Worm (Caenorhabditis elegans) whole organism, late embryonic: ENCODE measurements around the gene unc-129.
A peak's percentile ranks its signal among the peaks of the same experiment; 100 is the strongest.

ENCODE experiments used
- C38D4.7 ChIP-seq: fragments of 200-800 bp; sonication (Bioruptor generic); optimal IDR thresholded peaks from 2 replicates; lab custom pipeline; 2018; ENCODE audit warnings: mild to moderate bottlenecking, missing genetic modification characterization, moderate library complexity, missing compliant biosample characterization
- F13H6.1 ChIP-seq: sonication (generic microtip); optimal IDR thresholded peaks from 2 replicates; lab custom pipeline; 2016; ENCODE audit warnings: missing genetic modification characterization, missing compliant biosample characterization
- K02D7.2 ChIP-seq: sonication (generic microtip); optimal IDR thresholded peaks from 2 replicates; lab custom pipeline; 2017; ENCODE audit warnings: mild to moderate bottlenecking, missing genetic modification characterization, missing compliant biosample characterization
- K09A11.1 ChIP-seq: sonication (generic microtip); optimal IDR thresholded peaks from 2 replicates; lab custom pipeline; 2017; ENCODE audit warnings: antibody characterized with exemption, mild to moderate bottlenecking, missing genetic modification characterization, missing compliant biosample characterization; ENCODE audit not compliant: insufficient read depth
- T23F11.4 ChIP-seq: fragments of 200-800 bp; sonication (Bioruptor generic); optimal IDR thresholded peaks from 2 replicates; lab custom pipeline; 2018; ENCODE audit warnings: mild to moderate bottlenecking, missing genetic modification characterization, missing compliant biosample characterization
- Y22D7AL.16 ChIP-seq: sonication (generic microtip); optimal IDR thresholded peaks from 2 replicates; lab custom pipeline; 2016; ENCODE audit warnings: missing genetic modification characterization, missing compliant biosample characterization
- ahr-1 ChIP-seq: sonication (generic microtip); optimal IDR thresholded peaks from 2 replicates; lab custom pipeline; 2016; ENCODE audit warnings: missing genetic modification characterization, missing compliant biosample characterization
- ceh-14 ChIP-seq: sonication (generic microtip); optimal IDR thresholded peaks from 2 replicates; lab custom pipeline; 2016; ENCODE audit warnings: missing genotype, missing genetic modification characterization, missing compliant biosample characterization
- ceh-19 ChIP-seq: fragments of 200-800 bp; sonication (Bioruptor generic); optimal IDR thresholded peaks from 2 replicates; lab custom pipeline; 2018; ENCODE audit warnings: mild to moderate bottlenecking, missing genetic modification characterization, missing compliant biosample characterization
- ceh-2 ChIP-seq: sonication (generic microtip); optimal IDR thresholded peaks from 2 replicates; lab custom pipeline; 2016; ENCODE audit warnings: missing genotype, missing genetic modification characterization, missing compliant biosample characterization
- ceh-30 ChIP-seq: fragments of 150-350 bp; optimal IDR thresholded peaks from 2 replicates; lab custom pipeline; 2014; ENCODE audit warnings: missing biosample characterization, missing genetic modification characterization
- ceh-31 ChIP-seq: sonication (generic microtip); optimal IDR thresholded peaks from 2 replicates; lab custom pipeline; 2016; ENCODE audit warnings: missing genetic modification characterization, missing compliant biosample characterization
- ceh-6 ChIP-seq: fragments of 200-800 bp; sonication (Bioruptor generic); optimal IDR thresholded peaks from 2 replicates; lab custom pipeline; 2018; ENCODE audit warnings: mild to moderate bottlenecking, missing genetic modification characterization, missing compliant biosample characterization
- ceh-9 ChIP-seq: sonication (generic microtip); optimal IDR thresholded peaks from 2 replicates; lab custom pipeline; 2016; ENCODE audit warnings: mild to moderate bottlenecking, missing genetic modification characterization, inconsistent platforms, missing compliant biosample characterization
- che-1 ChIP-seq: sonication (generic microtip); optimal IDR thresholded peaks from 2 replicates; lab custom pipeline; 2016; ENCODE audit warnings: mild to moderate bottlenecking, missing genetic modification characterization, missing compliant biosample characterization
- dmd-4 ChIP-seq: sonication (generic microtip); optimal IDR thresholded peaks from 2 replicates; lab custom pipeline; 2016; ENCODE audit warnings: borderline replicate concordance, missing genetic modification characterization, missing compliant biosample characterization
- dve-1 ChIP-seq: sonication (generic microtip); optimal IDR thresholded peaks from 2 replicates; lab custom pipeline; 2017; ENCODE audit warnings: antibody characterized with exemption, mild to moderate bottlenecking, missing genetic modification characterization, missing compliant biosample characterization
- elt-2 ChIP-seq: sonication (generic microtip); optimal IDR thresholded peaks from 2 replicates; lab custom pipeline; 2016; ENCODE audit warnings: missing genetic modification reagents, missing genetic modification characterization, missing compliant biosample characterization
- ets-4 ChIP-seq: sonication (generic microtip); optimal IDR thresholded peaks from 2 replicates; lab custom pipeline; 2016; ENCODE audit warnings: missing genetic modification characterization, missing compliant biosample characterization
- fax-1 ChIP-seq: sonication (generic microtip); optimal IDR thresholded peaks from 2 replicates; lab custom pipeline; 2016; ENCODE audit warnings: missing genotype, missing genetic modification characterization, missing compliant biosample characterization
- fkh-10 ChIP-seq: fragments of 150-350 bp; optimal IDR thresholded peaks from 2 replicates; lab custom pipeline; 2014; ENCODE audit warnings: missing biosample characterization, missing genetic modification reagents, missing genetic modification characterization
- hlh-13 ChIP-seq: fragments of 200-800 bp; sonication (Bioruptor generic); optimal IDR thresholded peaks from 2 replicates; lab custom pipeline; 2018; ENCODE audit warnings: mild to moderate bottlenecking, missing genetic modification characterization, missing compliant biosample characterization
- hlh-15 ChIP-seq: sonication (generic microtip); optimal IDR thresholded peaks from 2 replicates; lab custom pipeline; 2016; ENCODE audit warnings: missing genetic modification characterization, missing compliant biosample characterization
- hlh-30 ChIP-seq: sonication (generic microtip); optimal IDR thresholded peaks from 2 replicates; lab custom pipeline; 2017; ENCODE audit warnings: antibody characterized with exemption, missing genetic modification characterization, missing compliant biosample characterization; ENCODE audit not compliant: insufficient read depth
- hlh-6 ChIP-seq: sonication (generic microtip); optimal IDR thresholded peaks from 2 replicates; lab custom pipeline; 2016; ENCODE audit warnings: missing genotype, missing genetic modification characterization, missing compliant biosample characterization
- lim-6 ChIP-seq: sonication (generic microtip); optimal IDR thresholded peaks from 2 replicates; lab custom pipeline; 2016; ENCODE audit warnings: missing genetic modification characterization, missing compliant biosample characterization
- mec-3 ChIP-seq: sonication (generic microtip); optimal IDR thresholded peaks from 2 replicates; lab custom pipeline; 2016; ENCODE audit warnings: borderline replicate concordance, missing genetic modification characterization, missing compliant biosample characterization
- nfya-1 ChIP-seq: sonication (generic microtip); optimal IDR thresholded peaks from 2 replicates; lab custom pipeline; 2017; ENCODE audit warnings: missing genetic modification characterization, mild to moderate bottlenecking, missing compliant biosample characterization, antibody characterized with exemption, moderate library complexity
- npax-4 ChIP-seq: sonication (generic microtip); optimal IDR thresholded peaks from 2 replicates; lab custom pipeline; 2016; ENCODE audit warnings: missing genetic modification characterization, missing compliant biosample characterization
- odd-2 ChIP-seq: sonication (generic microtip); optimal IDR thresholded peaks from 2 replicates; lab custom pipeline; 2017; ENCODE audit warnings: antibody characterized with exemption, mild to moderate bottlenecking, missing genetic modification characterization, missing compliant biosample characterization
- pat-9 ChIP-seq: fragments of 200-800 bp; sonication (Bioruptor generic); optimal IDR thresholded peaks from 2 replicates; lab custom pipeline; 2018; ENCODE audit warnings: mild to moderate bottlenecking, missing genetic modification characterization, moderate library complexity, missing compliant biosample characterization
- pax-1 ChIP-seq: fragments of 150-350 bp; optimal IDR thresholded peaks from 2 replicates; lab custom pipeline; 2014; ENCODE audit warnings: missing biosample characterization, missing genetic modification characterization
- pqm-1 ChIP-seq: sonication (generic microtip); optimal IDR thresholded peaks from 2 replicates; lab custom pipeline; 2016; ENCODE audit warnings: missing genetic modification characterization, missing compliant biosample characterization
- ref-2 ChIP-seq: sonication (generic microtip); optimal IDR thresholded peaks from 2 replicates; lab custom pipeline; 2016; ENCODE audit warnings: missing genetic modification characterization, missing compliant biosample characterization
- sdc-2 ChIP-seq: sonication (generic microtip); optimal IDR thresholded peaks from 2 replicates; lab custom pipeline; 2016; ENCODE audit warnings: missing genotype, missing genetic modification characterization, missing compliant biosample characterization
- sox-4 ChIP-seq: sonication (generic microtip); optimal IDR thresholded peaks from 2 replicates; lab custom pipeline; 2017; ENCODE audit warnings: mild to moderate bottlenecking, missing genetic modification characterization, inconsistent platforms, missing compliant biosample characterization
- syd-9 ChIP-seq: sonication (generic microtip); optimal IDR thresholded peaks from 2 replicates; lab custom pipeline; 2016; ENCODE audit warnings: mild to moderate bottlenecking, missing genetic modification characterization, moderate library complexity, missing compliant biosample characterization
- tbx-2 ChIP-seq: sonication (generic microtip); optimal IDR thresholded peaks from 2 replicates; lab custom pipeline; 2016; ENCODE audit warnings: missing genetic modification characterization, missing compliant biosample characterization
- tbx-7 ChIP-seq: sonication (generic microtip); optimal IDR thresholded peaks from 2 replicates; lab custom pipeline; 2016; ENCODE audit warnings: missing genotype, missing genetic modification characterization, missing compliant biosample characterization
- unc-3 ChIP-seq, 2 experiments: fragments of 200-800 bp in 1 of 2; sonication (Bioruptor generic) in 1 of 2; sonication (generic microtip) in 1 of 2; conservative IDR thresholded peaks in 1 of 2; optimal IDR thresholded peaks in 1 of 2; 2 replicates each; pipeline versions ENCODE4 v1.3.6 to Lab custom; 2016 to 2022; ENCODE audit warnings: missing compliant biosample characterization in 2 of 2, missing genetic modification characterization in 2 of 2, missing genetic modification reagents in 1 of 2
- unc-42 ChIP-seq: sonication (generic microtip); optimal IDR thresholded peaks from 2 replicates; lab custom pipeline; 2016; ENCODE audit warnings: missing genotype, missing genetic modification characterization, missing compliant biosample characterization
- unc-55 ChIP-seq: sonication (generic microtip); optimal IDR thresholded peaks from 2 replicates; lab custom pipeline; 2017; ENCODE audit warnings: missing biosample characterization, missing genetic modification reagents, missing genetic modification characterization
- unc-86 ChIP-seq: sonication (generic microtip); optimal IDR thresholded peaks from 2 replicates; lab custom pipeline; 2016; ENCODE audit warnings: missing genetic modification characterization, missing compliant biosample characterization
- zip-5 ChIP-seq: sonication (generic microtip); optimal IDR thresholded peaks from 2 replicates; lab custom pipeline; 2016; ENCODE audit warnings: missing genetic modification characterization, missing compliant biosample characterization
- ztf-16 ChIP-seq: sonication (generic microtip); optimal IDR thresholded peaks from 2 replicates; lab custom pipeline; 2017; ENCODE audit warnings: missing genetic modification characterization, missing compliant biosample characterization

unc-129 gene

DNA sequence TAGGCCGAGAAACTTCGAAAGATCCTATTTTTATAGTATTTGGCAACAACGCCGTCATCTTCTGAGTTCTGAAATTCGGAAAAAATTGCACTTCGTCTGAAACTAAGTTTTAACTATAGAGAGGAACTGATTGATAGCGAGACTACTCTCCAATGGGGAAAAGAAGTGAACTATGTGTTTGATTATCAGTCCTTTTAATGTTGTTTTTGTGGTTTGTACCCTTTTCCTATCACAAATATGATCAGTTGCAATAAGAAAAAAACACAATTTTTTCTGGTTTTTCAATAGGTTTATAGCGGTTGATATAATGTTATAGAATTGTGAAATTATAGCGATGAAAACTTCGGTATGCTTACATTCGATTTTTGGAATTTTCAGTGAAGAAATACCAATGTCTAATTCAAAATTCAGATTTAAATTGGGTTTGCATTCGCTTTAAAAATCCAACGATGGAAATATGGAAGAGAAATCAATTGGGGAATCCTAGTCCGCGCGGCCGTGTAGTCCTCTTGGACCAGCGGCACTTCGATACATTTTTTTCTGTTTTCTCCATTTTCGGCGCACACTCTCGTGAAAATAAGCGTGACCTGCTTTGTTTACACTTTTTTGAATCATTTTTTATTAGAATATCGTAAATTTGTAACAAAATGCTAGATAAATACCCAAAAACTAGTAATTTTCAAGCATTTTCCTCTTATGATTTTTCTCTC, 31.8 kb downstream of the unc-129 start, which contains the start of gene C53B4.3 (continued):
- no peak for TF ChIP-seq ceh-19 (GFP tag; lab: Kevin White, UChicago)
- no peak for TF ChIP-seq unc-3 (GFP tag; conservative IDR thresholded peaks at IDR 0.05; lab: Robert Waterston, UW)
- TF ChIP-seq unc-3 (tag; optimal IDR thresholded peaks at IDR 0.05; lab: Kevin White, UChicago) = no peak
- TF ChIP-seq unc-55 (GFP tag; lab: Kevin White, UChicago) = no peak
- TF ChIP-seq hlh-6 (tag; lab: Kevin White, UChicago) = no peak
- no peak for TF ChIP-seq elt-2 (tag; lab: Kevin White, UChicago)
- no peak for TF ChIP-seq T23F11.4
- TF ChIP-seq ceh-2 = peak; percentile 94
- peak; percentile 96 for TF ChIP-seq tbx-7 (tag; lab: Kevin White, UChicago)
- peak; percentile 9 for TF ChIP-seq ahr-1 (tag; lab: Kevin White, UChicago)
- TF ChIP-seq Y22D7AL.16 = no peak
- TF ChIP-seq unc-86 (tag; lab: Kevin White, UChicago) = peak; percentile 18
- TF ChIP-seq hlh-15 (tag; lab: Kevin White, UChicago) = no peak
- no peak for TF ChIP-seq C38D4.7 (GFP tag; lab: Kevin White, UChicago)
- no peak for TF ChIP-seq odd-2 (tag; lab: Kevin White, UChicago)
- peak; percentile 14 for TF ChIP-seq unc-42
- TF ChIP-seq ceh-30 (tag; lab: Kevin White, UChicago) = no peak
- peak; percentile 43 for TF ChIP-seq ztf-16 (tag; lab: Kevin White, UChicago)
- peak; percentile 69 for TF ChIP-seq F13H6.1 (tag; lab: Kevin White, UChicago)
- TF ChIP-seq hlh-30 = no peak
- no peak for TF ChIP-seq syd-9
- no peak for TF ChIP-seq nfya-1 (tag; lab: Kevin White, UChicago)
- peak; percentile 57 for TF ChIP-seq sdc-2 (tag; lab: Kevin White, UChicago)
- TF ChIP-seq fax-1 (tag; lab: Kevin White, UChicago) = peak; percentile 41
- TF ChIP-seq ref-2 (tag; lab: Kevin White, UChicago) = peak; percentile 81
- no peak for TF ChIP-seq ceh-6 (GFP tag; lab: Kevin White, UChicago)
- TF ChIP-seq K02D7.2 (tag; lab: Kevin White, UChicago) = no peak
- no peak for TF ChIP-seq pax-1 (tag; lab: Kevin White, UChicago)
- no peak for TF ChIP-seq fkh-10 (GFP tag; lab: Kevin White, UChicago)
- TF ChIP-seq dve-1 (tag; lab: Kevin White, UChicago) = no peak
- no peak for TF ChIP-seq hlh-13
- no peak for TF ChIP-seq pat-9 (tag; lab: Kevin White, UChicago)
- no peak for TF ChIP-seq che-1
- peak; percentile 53 for TF ChIP-seq ceh-14
- TF ChIP-seq mec-3 (tag; lab: Kevin White, UChicago) = no peak
- TF ChIP-seq ceh-9 = no peak
- no peak for TF ChIP-seq K09A11.1 (tag; lab: Kevin White, UChicago)
- peak; percentile 75 for TF ChIP-seq lim-6 (tag; lab: Kevin White, UChicago)
- peak; percentile 89 for TF ChIP-seq ets-4 (tag; lab: Kevin White, UChicago)
- TF ChIP-seq tbx-2 = peak; percentile 87
- TF ChIP-seq pqm-1 = no peak
- no peak for TF ChIP-seq dmd-4 (tag; lab: Kevin White, UChicago)
- TF ChIP-seq ceh-31 (tag; lab: Kevin White, UChicago) = peak; percentile 93
- TF ChIP-seq sox-4 (tag; lab: Kevin White, UChicago) = no peak
- TF ChIP-seq npax-4 (tag; lab: Kevin White, UChicago) = no peak
- TF ChIP-seq zip-5 (tag; lab: Kevin White, UChicago) = peak; percentile 89
